Worm (Caenorhabditis elegans) whole organism, young adult: Measurements from ENCODE around the gene tsp-4.
"Not testable (repeated sequence)": the region's sequence is repeated elsewhere in the genome, so short reads cannot be mapped to it uniquely, and the experiment has no call there.

ENCODE experiments used
- C06A6.2 ChIP-seq: fragments of 200-800 bp; sonication (Bioruptor generic); conservative IDR thresholded peaks from 2 replicates; pipeline ENCODE4 v1.3.6; 2022; ENCODE audit warnings: missing genetic modification characterization, missing compliant biosample characterization
- F22D6.2 ChIP-seq: sonication (generic microtip); optimal IDR thresholded peaks from 2 replicates; lab custom pipeline; 2016; ENCODE audit warnings: mild to moderate bottlenecking, missing genetic modification characterization, missing compliant biosample characterization
- F23B12.7 ChIP-seq: sonication (generic microtip); optimal IDR thresholded peaks from 2 replicates; lab custom pipeline; 2017; ENCODE audit warnings: missing genetic modification characterization, mild to moderate bottlenecking, missing compliant biosample characterization, antibody characterized with exemption, moderate library complexity; ENCODE audit not compliant: insufficient read depth
- Y67H2A.10 ChIP-seq: fragments of 200-800 bp; sonication (Bioruptor generic); conservative IDR thresholded peaks from 2 replicates; pipeline ENCODE4 v1.3.6; 2022; ENCODE audit warnings: missing genetic modification reagents, missing genetic modification characterization, missing compliant biosample characterization
- Y79H2A.3 ChIP-seq: fragments of 200-800 bp; sonication (Bioruptor generic); conservative IDR thresholded peaks from 2 replicates; pipeline ENCODE4 v1.3.6; 2022; ENCODE audit warnings: missing genetic modification reagents, missing genetic modification characterization, missing compliant biosample characterization
- ZK185.1 ChIP-seq: sonication (generic microtip); optimal IDR thresholded peaks from 2 replicates; lab custom pipeline; 2016; ENCODE audit warnings: mild to moderate bottlenecking, missing genetic modification characterization, missing compliant biosample characterization; ENCODE audit not compliant: poor library complexity, severe bottlenecking
- akir-1 ChIP-seq: fragments of 200-800 bp; sonication (Bioruptor generic); optimal IDR thresholded peaks from 2 replicates; lab custom pipeline; 2018; ENCODE audit warnings: mild to moderate bottlenecking, missing genetic modification characterization, moderate library complexity, missing compliant biosample characterization
- ama-1 ChIP-seq, 3 experiments: fragments of 150-350 bp in 1 of 3; sonication (generic microtip) in 2 of 3; optimal IDR thresholded peaks; 2 replicates each; lab custom pipeline; 2014 to 2018; ENCODE audit warnings: missing biosample characterization in 2 of 3, missing genetic modification characterization in 2 of 3, missing genetic modification reagents in 2 of 3
- atf-7 ChIP-seq: sonication (generic microtip); optimal IDR thresholded peaks from 2 replicates; lab custom pipeline; 2017; ENCODE audit warnings: mild to moderate bottlenecking, missing genetic modification characterization, missing compliant biosample characterization
- cebp-2 ChIP-seq: fragments of 200-800 bp; sonication (Bioruptor generic); IDR thresholded peaks from 2 replicates; pipeline ENCODE4 v1.3.6; 2022; ENCODE audit warnings: missing genetic modification characterization, missing compliant biosample characterization
- ceh-100 ChIP-seq: fragments of 200-800 bp; sonication (Bioruptor generic); IDR thresholded peaks from 2 replicates; pipeline ENCODE4 v1.3.6; 2022; ENCODE audit warnings: missing genetic modification reagents, missing genetic modification characterization, missing compliant biosample characterization
- gei-17 ChIP-seq: fragments of 200-800 bp; sonication (Bioruptor generic); optimal IDR thresholded peaks from 2 replicates; lab custom pipeline; 2018; ENCODE audit warnings: mild to moderate bottlenecking, missing genetic modification characterization, missing compliant biosample characterization
- let-607 ChIP-seq, 2 experiments: fragments of 200-800 bp in 1 of 2; sonication (Bioruptor generic) in 1 of 2; sonication (generic microtip) in 1 of 2; optimal IDR thresholded peaks; 2 replicates each; lab custom pipeline; 2016 to 2018; ENCODE audit warnings: mild to moderate bottlenecking in 2 of 2, missing compliant biosample characterization in 2 of 2, missing genetic modification characterization in 2 of 2, moderate library complexity in 2 of 2, missing genotype in 1 of 2
- mes-4 ChIP-seq: sonication (generic microtip); optimal IDR thresholded peaks from 2 replicates; lab custom pipeline; 2016; ENCODE audit warnings: missing genotype, missing genetic modification characterization, missing compliant biosample characterization
- nfya-2 ChIP-seq: fragments of 200-800 bp; sonication (Bioruptor generic); IDR thresholded peaks from 2 replicates; pipeline ENCODE4 v1.3.6; 2022; ENCODE audit warnings: missing genetic modification reagents, missing genetic modification characterization, missing compliant biosample characterization
- nhr-120 ChIP-seq: fragments of 200-800 bp; sonication (Bioruptor generic); IDR thresholded peaks from 2 replicates; pipeline ENCODE4 v1.3.6; 2022; ENCODE audit warnings: missing genetic modification characterization, missing compliant biosample characterization
- nhr-179 ChIP-seq: sonication (generic microtip); optimal IDR thresholded peaks from 2 replicates; lab custom pipeline; 2016; ENCODE audit warnings: mild to moderate bottlenecking, missing genetic modification characterization, missing compliant biosample characterization
- pbrm-1 ChIP-seq: fragments of 200-800 bp; sonication (Bioruptor generic); IDR thresholded peaks from 2 replicates; pipeline ENCODE4 v1.3.6; 2022; ENCODE audit warnings: missing genetic modification reagents, missing genetic modification characterization, missing compliant biosample characterization
- snpc-1.1 ChIP-seq: sonication (generic microtip); optimal IDR thresholded peaks from 2 replicates; lab custom pipeline; 2017; ENCODE audit warnings: missing genetic modification characterization, mild to moderate bottlenecking, missing compliant biosample characterization, antibody characterized with exemption, moderate library complexity, missing genotype, missing genetic modification reagents; ENCODE audit not compliant: insufficient read depth
- snpc-1.3 ChIP-seq: sonication (generic microtip); optimal IDR thresholded peaks from 2 replicates; lab custom pipeline; 2017; ENCODE audit warnings: missing genetic modification characterization, mild to moderate bottlenecking, missing compliant biosample characterization, antibody characterized with exemption, moderate library complexity, missing genotype, missing genetic modification reagents; ENCODE audit not compliant: insufficient read depth
- snpc-3.4 ChIP-seq: sonication (generic microtip); optimal IDR thresholded peaks from 2 replicates; lab custom pipeline; 2017; ENCODE audit warnings: missing genetic modification characterization, mild to moderate bottlenecking, missing compliant biosample characterization, antibody characterized with exemption, moderate library complexity, missing genotype, missing genetic modification reagents
- unc-130 ChIP-seq: sonication (generic microtip); optimal IDR thresholded peaks from 2 replicates; lab custom pipeline; 2016; ENCODE audit warnings: missing genetic modification reagents, missing genetic modification characterization, missing compliant biosample characterization
- ztf-22 ChIP-seq: fragments of 200-800 bp; sonication (Bioruptor generic); optimal IDR thresholded peaks from 2 replicates; lab custom pipeline; 2018; ENCODE audit warnings: mild to moderate bottlenecking, missing genetic modification characterization, moderate library complexity, missing compliant biosample characterization
- ztf-3 ChIP-seq: fragments of 200-800 bp; sonication (Bioruptor generic); optimal IDR thresholded peaks from 2 replicates; lab custom pipeline; 2018; ENCODE audit warnings: mild to moderate bottlenecking, missing genetic modification characterization, missing compliant biosample characterization

tsp-4 gene

DNA sequence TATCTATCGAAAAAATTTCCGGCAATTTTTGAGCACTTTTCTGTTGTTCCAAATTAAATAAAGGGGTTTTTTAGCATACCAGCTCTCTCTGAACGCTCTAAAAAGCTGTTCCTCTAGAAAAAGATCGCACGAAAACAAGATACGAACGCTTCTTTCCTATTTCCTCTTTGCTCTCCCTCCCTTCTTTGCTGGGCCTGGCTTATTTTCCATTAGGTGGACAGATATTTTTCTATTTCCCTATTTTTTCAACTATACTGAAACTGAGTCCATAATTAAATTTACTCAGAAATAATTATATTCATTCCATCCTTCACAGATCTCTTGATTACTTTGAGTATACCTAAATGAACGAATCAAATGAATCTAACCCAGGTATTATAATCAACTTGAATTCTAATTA, 18.1 kb downstream of the tsp-4 start, which contains the start of gene sru-18 (continued):
- TF ChIP-seq gei-17 (GFP tag; lab: Kevin White, UChicago) = no peak
- TF ChIP-seq Y67H2A.10 (GFP tag; lab: Robert Waterston, UW) = no peak

DNA sequence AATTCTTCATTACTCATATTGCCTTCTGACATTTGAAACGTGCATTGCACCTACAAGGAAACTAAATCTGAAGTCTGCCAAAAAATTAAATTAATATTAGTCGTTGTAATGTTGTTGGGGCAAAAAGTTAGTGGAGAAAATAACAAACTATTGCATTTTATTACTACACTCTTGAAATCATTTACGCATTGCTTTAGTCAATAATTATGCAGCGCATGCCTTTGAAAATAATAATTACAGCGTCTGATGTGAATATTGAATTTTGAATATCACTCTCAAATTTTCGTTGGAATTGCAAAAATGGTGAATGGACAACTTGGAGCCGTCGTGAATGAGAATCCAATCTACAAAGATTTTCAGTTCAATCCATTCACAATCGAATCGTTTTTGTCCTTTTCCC, 21.8 kb downstream of the tsp-4 start, which contains the start of gene sru-19:
TSS of gene sru-19 (plus strand) at position 301 of the 400 bp plus-strand sequence.
- no peak for TF ChIP-seq snpc-3.4 (tag; lab: Kevin White, UChicago)
- TF ChIP-seq ztf-22 (GFP tag; lab: Kevin White, UChicago) = no peak
- no peak for TF ChIP-seq unc-130 (GFP tag; lab: Kevin White, UChicago)
- TF ChIP-seq, all 124 proteins: peak for 0

DNA sequence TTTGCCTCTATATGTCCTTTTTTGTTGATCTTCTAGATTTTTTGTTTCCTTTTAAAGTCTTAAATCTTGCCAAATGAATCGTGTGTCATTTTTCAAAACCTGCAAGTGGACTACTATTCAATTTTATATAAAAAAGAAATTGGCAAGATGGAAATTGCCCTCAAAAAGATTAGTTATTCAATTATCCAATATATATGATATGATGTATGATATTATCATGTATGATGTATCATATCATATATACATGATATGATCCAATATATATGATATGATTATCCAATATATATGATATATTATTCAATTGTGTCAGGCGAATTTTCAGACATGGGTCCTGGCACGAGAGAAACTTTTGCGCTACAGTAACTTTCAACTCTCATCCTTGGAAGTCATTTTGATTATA, 24.9 kb downstream of the tsp-4 start, which contains the start of gene sru-20:
TSS of gene sru-20 (plus strand) at position 301 of the 400 bp plus-strand sequence.
- TF ChIP-seq cebp-2 (GFP tag; lab: Robert Waterston, UW) (no peak), ceh-100 (no peak), C06A6.2 (GFP tag; lab: Robert Waterston, UW) (no peak), ama-1 (optimal IDR thresholded peaks at IDR 0.05; lab: Kevin White, UChicago) (no peak), ama-1 (GFP tag; optimal IDR thresholded peaks at IDR 0.05; lab: Kevin White, UChicago) (peak in 1 of 2 experiments; percentile 30), snpc-1.3 (tag; lab: Kevin White, UChicago) (no peak), ztf-3 (GFP tag; lab: Kevin White, UChicago) (no peak)
- TF ChIP-seq, all 124 proteins: peak for 1

DNA sequence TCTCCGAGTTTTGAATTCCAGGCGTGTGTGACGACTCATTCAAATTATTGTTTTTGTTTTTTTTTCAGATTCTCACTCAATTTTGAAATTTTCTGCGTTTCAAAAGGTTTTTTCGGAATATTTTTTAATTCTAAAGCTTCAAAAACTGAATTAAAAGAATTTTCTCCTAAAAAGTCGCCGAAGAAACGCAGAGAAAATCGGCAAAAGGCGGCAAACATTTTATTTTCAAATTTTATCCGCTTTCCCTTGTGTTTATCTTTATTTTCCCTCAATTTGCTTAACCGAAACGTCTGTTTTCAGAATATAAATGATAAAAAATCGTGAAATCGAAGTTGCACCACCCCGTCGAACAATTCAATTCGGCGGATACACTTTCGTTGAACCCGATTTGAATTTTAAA, 29.6 kb downstream of the tsp-4 start, which contains the start of gene him-6:
TSS of gene him-6 (plus strand) at position 301 of the 400 bp plus-strand sequence.
- no peak for TF ChIP-seq Y67H2A.10 (GFP tag; lab: Robert Waterston, UW)

DNA sequence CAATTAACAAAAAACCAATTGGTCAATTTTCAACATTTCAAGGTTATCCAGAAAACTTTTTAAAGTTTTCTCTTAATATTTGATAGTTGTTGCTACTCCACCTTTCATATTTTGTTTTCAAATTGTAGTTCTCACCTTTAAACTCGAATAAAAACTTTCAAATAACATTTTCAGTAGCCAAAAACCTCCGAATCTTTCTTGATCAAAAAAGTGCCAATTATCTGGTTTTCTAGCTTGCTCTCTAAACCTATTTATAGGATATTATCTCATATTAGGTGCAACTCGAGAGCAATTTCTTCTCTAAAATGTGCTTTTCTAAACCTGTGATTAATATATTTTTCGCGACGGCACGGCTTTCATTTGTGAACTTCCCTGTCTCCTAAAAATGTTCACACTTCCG, 32.9 kb downstream of the tsp-4 start, which contains the start of gene sru-26:
TSS of gene sru-26 (plus strand) at position 301 of the 400 bp plus-strand sequence.
- TF ChIP-seq let-607 (tag; optimal IDR thresholded peaks at IDR 0.05; lab: Kevin White, UChicago) = no peak
- TF ChIP-seq snpc-1.1 (tag; lab: Kevin White, UChicago) = no peak
- no peak for TF ChIP-seq ama-1 (optimal IDR thresholded peaks at IDR 0.05; lab: Kevin White, UChicago)
- TF ChIP-seq ama-1 (GFP tag; optimal IDR thresholded peaks at IDR 0.05; lab: Kevin White, UChicago) = no peak
- TF ChIP-seq F23B12.7 = no peak
- TF ChIP-seq akir-1 (GFP tag; lab: Kevin White, UChicago) = no peak
- TF ChIP-seq mes-4 = no peak
- no peak for TF ChIP-seq ZK185.1
- TF ChIP-seq atf-7 (tag; lab: Kevin White, UChicago) = no peak
- TF ChIP-seq pbrm-1 (GFP tag; lab: Robert Waterston, UW) = no peak

DNA sequence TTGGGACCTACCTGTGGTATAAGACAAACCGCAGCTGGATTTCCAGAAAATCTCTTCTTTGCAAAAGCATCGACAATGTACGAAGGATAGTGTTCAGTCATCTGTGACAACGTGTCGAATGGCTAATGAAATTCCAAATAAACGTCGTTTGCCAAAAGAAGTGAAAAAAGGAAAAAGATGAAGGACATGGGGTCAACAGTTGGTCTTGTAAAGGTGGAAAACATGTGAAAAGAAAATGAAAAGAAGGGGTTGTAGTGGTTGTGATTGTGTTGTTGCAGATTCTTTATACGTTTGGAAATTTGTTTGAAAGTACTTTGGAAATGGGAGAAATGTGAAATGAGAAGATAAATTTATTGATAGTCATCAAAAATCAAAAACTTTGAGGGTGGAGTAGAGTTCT, 35.6 kb downstream of the tsp-4 start, which contains the start of gene T04A11.4:
TSS of gene T04A11.4 (minus strand) at position 101 of the 400 bp plus-strand sequence.
- not testable (repeated sequence) for TF ChIP-seq F22D6.2 (tag; lab: Kevin White, UChicago); nfya-2 (GFP tag; lab: Robert Waterston, UW); nhr-179 (tag; lab: Kevin White, UChicago)

DNA sequence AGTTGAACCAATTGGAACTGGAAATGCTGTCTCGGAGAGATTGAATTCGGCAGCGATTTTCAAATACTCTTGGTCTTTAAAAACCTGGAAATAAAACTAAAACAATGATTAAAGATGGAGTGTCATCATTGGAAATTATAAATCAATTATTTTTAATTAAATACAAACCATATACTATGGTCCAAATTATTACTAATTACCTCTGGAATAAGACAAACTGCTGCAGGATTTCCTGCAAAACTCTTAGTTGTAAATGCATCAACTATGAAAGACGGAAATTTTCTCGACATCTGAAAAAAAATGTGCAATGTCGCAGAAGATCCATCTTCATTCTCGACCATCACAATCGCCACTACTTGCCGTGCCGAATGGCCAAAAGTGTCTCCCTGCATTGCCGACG, 41.3 kb downstream of the tsp-4 start, which contains the start of gene igdb-1:
TSS of gene igdb-1 (plus strand) at position 301 of the 400 bp plus-strand sequence.
- TF ChIP-seq F22D6.2 (tag; lab: Kevin White, UChicago); Y79H2A.3; nhr-120 (GFP tag; lab: Robert Waterston, UW): not testable (repeated sequence)
- TF ChIP-seq, all 124 proteins: peak for 0; not testable (repeated sequence) for 124
